Worm (Caenorhabditis elegans) whole organism, L3 larva: Measurements from ENCODE around the gene C27D6.15.
"Not testable (repeated sequence)": the region's sequence is repeated elsewhere in the genome, so short reads cannot be mapped to it uniquely, and the experiment has no call there.

ENCODE experiments used
- R02D3.7 ChIP-seq: fragments of 150-350 bp; optimal IDR thresholded peaks from 2 replicates; lab custom pipeline; 2014; ENCODE audit warnings: missing biosample characterization, missing genetic modification characterization
- ama-1 ChIP-seq: fragments of 150-350 bp; optimal IDR thresholded peaks from 2 replicates; lab custom pipeline; 2018
- ceh-16 ChIP-seq: sonication (generic microtip); optimal IDR thresholded peaks from 2 replicates; lab custom pipeline; 2017; ENCODE audit warnings: missing biosample characterization, missing genetic modification characterization
- ceh-28 ChIP-seq: fragments of 150-350 bp; optimal IDR thresholded peaks from 2 replicates; lab custom pipeline; 2014; ENCODE audit warnings: missing biosample characterization, missing genetic modification reagents, missing genetic modification characterization
- ceh-82 ChIP-seq: fragments of 150-350 bp; optimal IDR thresholded peaks from 2 replicates; lab custom pipeline; 2014; ENCODE audit warnings: missing biosample characterization, missing genetic modification characterization
- ceh-9 ChIP-seq: sonication (generic microtip); optimal IDR thresholded peaks from 2 replicates; lab custom pipeline; 2018; ENCODE audit warnings: missing biosample characterization, missing genetic modification characterization
- daf-12 ChIP-seq: fragments of 150-350 bp; optimal IDR thresholded peaks from 2 replicates; lab custom pipeline; 2014; ENCODE audit warnings: missing biosample characterization, missing genetic modification reagents, missing genetic modification characterization
- egl-27 ChIP-seq: sonication (generic microtip); optimal IDR thresholded peaks from 4 replicates; lab custom pipeline; 2017; ENCODE audit warnings: missing biosample characterization, missing genetic modification reagents, missing genetic modification characterization
- elt-1 ChIP-seq: fragments of 150-350 bp; optimal IDR thresholded peaks from 2 replicates; lab custom pipeline; 2014; ENCODE audit warnings: missing biosample characterization, missing genetic modification characterization
- elt-2 ChIP-seq: sonication (generic microtip); optimal IDR thresholded peaks from 2 replicates; lab custom pipeline; 2016; ENCODE audit warnings: missing genetic modification reagents, mild to moderate bottlenecking, missing genetic modification characterization, missing compliant biosample characterization
- elt-3 ChIP-seq, 3 experiments: fragments of 150-350 bp in 1 of 3; sonication (generic microtip) in 2 of 3; optimal IDR thresholded peaks; 2 replicates in 2 of 3; 4 replicates in 1 of 3; lab custom pipeline; 2014 to 2017; ENCODE audit warnings: missing biosample characterization in 3 of 3, missing genetic modification characterization in 3 of 3
- eor-1 ChIP-seq, 2 experiments: fragments of 150-350 bp; optimal IDR thresholded peaks; 2 replicates each; lab custom pipeline; 2014 to 2018; ENCODE audit warnings: missing biosample characterization in 2 of 2, missing genetic modification characterization in 2 of 2
- fkh-10 ChIP-seq: sonication (generic microtip); optimal IDR thresholded peaks from 2 replicates; lab custom pipeline; 2017; ENCODE audit warnings: missing biosample characterization, missing genetic modification reagents, missing genetic modification characterization
- fos-1 ChIP-seq: fragments of 150-350 bp; optimal IDR thresholded peaks from 2 replicates; lab custom pipeline; 2014; ENCODE audit warnings: missing biosample characterization, missing genetic modification characterization
- hmg-11 ChIP-seq: sonication (generic microtip); optimal IDR thresholded peaks from 2 replicates; lab custom pipeline; 2016; ENCODE audit warnings: missing genetic modification characterization, missing compliant biosample characterization
- jun-1 ChIP-seq: fragments of 150-350 bp; optimal IDR thresholded peaks from 2 replicates; lab custom pipeline; 2014; ENCODE audit warnings: missing biosample characterization, missing genetic modification reagents, missing genetic modification characterization
- lin-15B ChIP-seq: fragments of 150-350 bp; optimal IDR thresholded peaks from 2 replicates; lab custom pipeline; 2014; ENCODE audit warnings: missing biosample characterization, missing genetic modification characterization
- lsy-12 ChIP-seq: sonication (generic microtip); optimal IDR thresholded peaks from 2 replicates; lab custom pipeline; 2016; ENCODE audit warnings: mild to moderate bottlenecking, missing genetic modification characterization, missing compliant biosample characterization
- mdl-1 ChIP-seq: fragments of 150-350 bp; optimal IDR thresholded peaks from 2 replicates; lab custom pipeline; 2014; ENCODE audit warnings: missing biosample characterization, missing genetic modification characterization
- mml-1 ChIP-seq: fragments of 150-350 bp; sonication (generic microtip); optimal IDR thresholded peaks from 3 replicates; lab custom pipeline; 2014; ENCODE audit warnings: missing biosample characterization, missing genetic modification characterization
- nfya-1 ChIP-seq: sonication (generic microtip); optimal IDR thresholded peaks from 2 replicates; lab custom pipeline; 2017; ENCODE audit warnings: missing genetic modification characterization, mild to moderate bottlenecking, missing compliant biosample characterization, antibody characterized with exemption, moderate library complexity; ENCODE audit not compliant: insufficient read depth
- nhr-237 ChIP-seq: fragments of 150-350 bp; optimal IDR thresholded peaks from 2 replicates; lab custom pipeline; 2014; ENCODE audit warnings: missing biosample characterization, missing genetic modification characterization
- nhr-28 ChIP-seq: fragments of 150-350 bp; optimal IDR thresholded peaks from 2 replicates; lab custom pipeline; 2014; ENCODE audit warnings: missing biosample characterization, missing genetic modification characterization
- nhr-43 ChIP-seq: sonication (generic microtip); optimal IDR thresholded peaks from 2 replicates; lab custom pipeline; 2016; ENCODE audit warnings: mild to moderate bottlenecking, missing genetic modification characterization, missing compliant biosample characterization; ENCODE audit not compliant: poor library complexity, severe bottlenecking
- nhr-67 ChIP-seq: fragments of 150-350 bp; optimal IDR thresholded peaks from 2 replicates; lab custom pipeline; 2014; ENCODE audit warnings: missing biosample characterization, missing genetic modification characterization
- nhr-76 ChIP-seq: fragments of 150-350 bp; sonication (generic microtip); optimal IDR thresholded peaks from 5 replicates; lab custom pipeline; 2014; ENCODE audit warnings: missing biosample characterization, missing genetic modification characterization
- nhr-77 ChIP-seq: fragments of 150-350 bp; optimal IDR thresholded peaks from 2 replicates; lab custom pipeline; 2014; ENCODE audit warnings: missing biosample characterization, missing genetic modification characterization
- pqm-1 ChIP-seq: fragments of 150-350 bp; optimal IDR thresholded peaks from 2 replicates; lab custom pipeline; 2017; ENCODE audit warnings: missing biosample characterization, missing genetic modification characterization, inconsistent platforms
- snpc-4 ChIP-seq: fragments of 150-350 bp; optimal IDR thresholded peaks from 2 replicates; lab custom pipeline; 2014; ENCODE audit warnings: missing biosample characterization, missing genetic modification characterization
- tbx-2 ChIP-seq: sonication (generic microtip); optimal IDR thresholded peaks from 2 replicates; lab custom pipeline; 2016; ENCODE audit warnings: mild to moderate bottlenecking, missing genetic modification characterization, missing compliant biosample characterization
- unc-39 ChIP-seq: sonication (generic microtip); optimal IDR thresholded peaks from 4 replicates; lab custom pipeline; 2017; ENCODE audit warnings: missing biosample characterization, missing genetic modification characterization
- unc-62 ChIP-seq: fragments of 150-350 bp; sonication (generic microtip); optimal IDR thresholded peaks from 4 replicates; lab custom pipeline; 2014; ENCODE audit warnings: missing biosample characterization, missing genetic modification reagents, missing genetic modification characterization
- zag-1 ChIP-seq: fragments of 150-350 bp; optimal IDR thresholded peaks from 2 replicates; lab custom pipeline; 2014; ENCODE audit warnings: missing biosample characterization, missing genetic modification characterization
- ztf-4 ChIP-seq: fragments of 150-350 bp; optimal IDR thresholded peaks from 2 replicates; lab custom pipeline; 2014; ENCODE audit warnings: missing biosample characterization, missing genetic modification characterization

Gene C27D6.15

DNA sequence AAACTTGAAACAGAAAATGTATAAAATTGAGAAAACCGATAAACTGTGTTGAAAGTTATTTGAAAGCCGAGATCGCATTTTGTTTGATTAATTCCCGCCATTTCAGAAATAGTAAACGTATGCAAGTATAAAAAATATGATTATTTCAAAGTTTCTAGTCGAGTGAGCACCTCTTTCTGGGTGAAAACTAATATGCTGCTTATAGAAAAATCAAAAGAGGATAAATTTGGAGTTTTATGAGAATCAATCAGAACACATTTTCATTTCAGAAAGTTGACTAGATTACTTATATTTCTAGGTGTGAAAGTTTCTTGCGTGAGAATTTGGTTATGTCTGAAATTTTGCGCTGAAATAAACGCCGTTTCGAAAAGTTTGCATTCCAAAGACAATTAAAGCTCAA lies 14.2 kb upstream of the C27D6.15 start, which contains the start of gene srb-13:
TSS of gene srb-13 (minus strand) at position 101 of the 400 bp plus-strand sequence.
- TF ChIP-seq ztf-4 (tag; lab: Kevin White, UChicago) (no peak), fos-1 (no peak), elt-2 (tag; lab: Kevin White, UChicago) (no peak), daf-12 (tag; lab: Kevin White, UChicago) (no peak), nhr-67 (tag; lab: Kevin White, UChicago) (no peak), jun-1 (tag; lab: Kevin White, UChicago) (no peak), ama-1 (no peak), nhr-237 (no peak), ceh-82 (tag; lab: Kevin White, UChicago) (no peak), hmg-11 (tag; lab: Kevin White, UChicago) (no peak), lin-15B (tag; lab: Kevin White, UChicago) (no peak), tbx-2 (no peak), mml-1 (tag; lab: Kevin White, UChicago) (no peak), eor-1 (tag; optimal IDR thresholded peaks at IDR 0.05; lab: Kevin White, UChicago) (no peak), nhr-28 (tag; lab: Kevin White, UChicago) (no peak)

DNA sequence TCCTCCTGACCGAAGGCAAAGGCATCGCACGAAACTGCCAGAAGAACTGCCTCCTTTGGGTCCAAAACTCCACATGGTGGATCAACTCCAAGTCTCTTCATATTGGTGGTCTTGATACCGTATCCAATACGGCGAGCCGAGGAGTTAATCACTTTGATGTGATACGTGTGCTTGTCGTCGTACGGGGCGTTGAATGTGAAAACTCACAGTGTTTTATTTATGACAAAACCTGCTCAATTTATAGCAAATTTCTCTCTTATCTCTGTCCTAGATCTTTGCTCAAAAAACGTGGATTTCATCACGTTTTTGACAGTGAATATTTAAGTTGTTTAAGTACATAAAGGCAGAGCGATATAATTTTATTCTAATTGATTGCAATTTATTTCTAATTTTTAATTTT lies 12.9 kb upstream of the C27D6.15 start, which contains the start of gene F58A6.9:
TSS of gene F58A6.9 (minus strand) at position 101 of the 400 bp plus-strand sequence.
- not testable (repeated sequence) for TF ChIP-seq unc-62 (GFP tag; lab: Kevin White, UChicago); ceh-16 (tag; lab: Kevin White, UChicago); zag-1 (tag; lab: Kevin White, UChicago)

DNA sequence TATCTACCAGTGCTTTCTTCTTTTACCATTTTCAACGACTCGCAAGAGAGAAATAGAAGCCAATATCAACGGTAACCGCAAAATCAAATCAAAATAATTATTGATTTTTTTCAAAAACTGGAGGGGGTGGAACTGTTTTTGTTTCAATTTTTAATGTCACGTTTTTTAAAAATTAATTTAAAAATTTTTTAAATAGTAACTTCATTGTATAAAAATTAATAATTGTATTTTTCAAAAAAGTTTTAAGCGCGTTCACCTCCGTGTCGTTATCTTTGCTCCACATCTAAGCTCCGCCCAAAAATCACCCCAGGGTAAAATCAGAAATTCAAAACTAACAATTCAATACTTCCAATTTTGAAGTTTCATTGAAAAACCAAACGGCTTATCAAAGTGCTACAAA lies 10.6 kb upstream of the C27D6.15 start, which contains the start of gene C27D6.11:
TSS of gene C27D6.11 (minus strand) at position 101 of the 400 bp plus-strand sequence.
- no peak for TF ChIP-seq zag-1 (tag; lab: Kevin White, UChicago)
- TF ChIP-seq nhr-43 (tag; lab: Kevin White, UChicago), result no peak
- no peak for TF ChIP-seq fkh-10 (GFP tag; lab: Kevin White, UChicago)
- no peak for TF ChIP-seq nhr-76 (tag; lab: Kevin White, UChicago)
- no peak for TF ChIP-seq ztf-4 (tag; lab: Kevin White, UChicago)
- no peak for TF ChIP-seq pqm-1 (tag; lab: Kevin White, UChicago)
- TF ChIP-seq nhr-28 (tag; lab: Kevin White, UChicago), result no peak
- no peak for TF ChIP-seq hmg-11 (tag; lab: Kevin White, UChicago)
- TF ChIP-seq elt-1 (tag; lab: Kevin White, UChicago), result no peak
- no peak for TF ChIP-seq mdl-1 (tag; lab: Kevin White, UChicago)
- TF ChIP-seq R02D3.7 (tag; lab: Kevin White, UChicago), result no peak
- no peak for TF ChIP-seq lsy-12 (tag; lab: Kevin White, UChicago)
- TF ChIP-seq, all 47 proteins: peak for 0

DNA sequence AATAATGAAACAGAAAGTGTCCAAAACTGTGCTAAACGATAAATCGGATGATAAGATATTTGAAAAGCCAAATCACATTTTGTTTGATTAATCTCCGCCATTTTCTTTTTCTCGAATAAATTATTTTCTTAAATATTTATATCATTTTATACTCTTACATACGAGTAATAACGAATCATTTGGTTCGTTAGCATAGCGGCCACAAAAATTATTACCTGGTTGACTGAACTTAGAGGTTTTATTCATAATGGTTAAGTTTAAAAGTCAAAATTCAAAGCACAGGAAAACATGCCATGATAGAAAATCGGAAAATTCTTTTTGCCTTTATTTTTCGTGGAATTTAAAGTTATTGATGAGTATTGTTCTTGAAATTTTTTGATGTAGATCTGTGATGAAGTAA lies 8.4 kb upstream of the C27D6.15 start, which contains the start of gene srb-5:
TSS of gene srb-5 (minus strand) at position 101 of the 400 bp plus-strand sequence.
- TF ChIP-seq ceh-28 (tag; lab: Kevin White, UChicago) (no peak), snpc-4 (tag; lab: Kevin White, UChicago) (no peak), zag-1 (tag; lab: Kevin White, UChicago) (no peak), lsy-12 (tag; lab: Kevin White, UChicago) (no peak), nfya-1 (tag; lab: Kevin White, UChicago) (no peak), elt-3 (tag; optimal IDR thresholded peaks at IDR 0.05; lab: Kevin White, UChicago) (no peak), unc-39 (tag; lab: Kevin White, UChicago) (no peak), nhr-28 (tag; lab: Kevin White, UChicago) (no peak)

DNA sequence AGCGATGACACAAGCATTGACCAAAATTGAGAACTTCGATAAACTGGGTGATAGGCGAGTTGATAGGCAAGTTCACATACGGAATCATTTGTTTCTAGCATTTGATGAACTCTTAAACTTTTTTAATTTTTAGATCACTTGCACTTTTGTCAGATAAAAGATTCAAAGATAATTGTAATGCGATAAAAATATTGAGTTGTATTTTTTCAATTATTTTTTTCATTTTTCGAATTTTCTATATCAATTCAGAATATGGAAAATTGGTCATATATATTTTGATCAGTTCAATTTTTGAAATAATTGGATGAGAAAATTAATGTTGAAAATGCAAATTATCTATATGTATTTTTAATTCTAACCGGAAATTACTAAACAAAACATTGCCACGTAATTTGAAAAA lies 5.0 kb upstream of the C27D6.15 start, which contains the start of gene srb-3:
TSS of gene srb-3 (minus strand) at position 101 of the 400 bp plus-strand sequence.
- TF ChIP-seq nhr-77 (tag; lab: Kevin White, UChicago) (no peak), elt-2 (tag; lab: Kevin White, UChicago) (no peak), egl-27 (tag; lab: Kevin White, UChicago) (no peak), R02D3.7 (tag; lab: Kevin White, UChicago) (no peak), ceh-9 (tag; lab: Kevin White, UChicago) (no peak), nhr-237 (no peak)
